Fruit fly (Drosophila melanogaster): ENCODE data around the gene ScsbetaG.

The ScsbetaG gene

dm6 chr3L:5563309-5564182 lies at the start of gene ScsbetaG, which contains the start of gene Sras:
Gene ScsbetaG, minus strand, starts transcription at chr3L:5563691.
Gene Sras, plus strand, starts transcription at chr3L:5563774.
- TF ChIP-seq noc (tag; optimal IDR thresholded peaks at IDR 0.05): no peak

dm6 chr3L:5611732-5612250 lies 48.3 kb upstream of the ScsbetaG start:
- peak; percentile 76 for TF ChIP-seq noc (tag; optimal IDR thresholded peaks at IDR 0.05)

dm6 chr3L:5610582-5610981 lies 47.1 kb upstream of the ScsbetaG start:
- TF ChIP-seq noc (tag; optimal IDR thresholded peaks at IDR 0.05): no peak

- TF ChIP-seq noc (tag; optimal IDR thresholded peaks at IDR 0.05): no peak
Observed at dm6 chr3L:5609493-5609892, 46.0 kb upstream of the ScsbetaG start.

- TF ChIP-seq noc (tag; optimal IDR thresholded peaks at IDR 0.05): no peak
Observed at dm6 chr3L:5608786-5609370, 45.4 kb upstream of the ScsbetaG start.

dm6 chr3L:5608128-5608527 lies 44.6 kb upstream of the ScsbetaG start, which contains the start of gene Eaf6:
Gene Eaf6, minus strand, starts transcription at chr3L:5608300.
- no peak for TF ChIP-seq noc (tag; optimal IDR thresholded peaks at IDR 0.05)

- no peak for TF ChIP-seq noc (tag; optimal IDR thresholded peaks at IDR 0.05)
Observed at dm6 chr3L:5604490-5604889, 41.0 kb upstream of the ScsbetaG start, which contains the start of gene mthl2. Gene mthl2, plus strand, starts transcription at chr3L:5604790.

dm6 chr3L:5603860-5604415 lies 40.4 kb upstream of the ScsbetaG start, which contains the start of gene TM9SF3:
Gene TM9SF3, minus strand, starts transcription at chr3L:5603979.
- TF ChIP-seq noc (tag; optimal IDR thresholded peaks at IDR 0.05): no peak

dm6 chr3L:5599592-5599991 lies 36.1 kb upstream of the ScsbetaG start, which contains the start of gene CG10591:
Gene CG10591, minus strand, starts transcription at chr3L:5599692.
- TF ChIP-seq noc (tag; optimal IDR thresholded peaks at IDR 0.05): no peak

- TF ChIP-seq noc (tag; optimal IDR thresholded peaks at IDR 0.05): no peak
Observed at dm6 chr3L:5594853-5595593, 31.5 kb upstream of the ScsbetaG start, which contains the start of the genes Alp10 and Alp9. Gene Alp10, minus strand, starts transcription at chr3L:5595272. Gene Alp9, plus strand, starts transcription at chr3L:5595542.

dm6 chr3L:5594163-5594715 lies 30.7 kb upstream of the ScsbetaG start:
- no peak for TF ChIP-seq noc (tag; optimal IDR thresholded peaks at IDR 0.05)

dm6 chr3L:5592437-5592836 lies 28.9 kb upstream of the ScsbetaG start, which contains the start of gene spo:
Gene spo, minus strand, starts transcription at chr3L:5592571.
- no peak for TF ChIP-seq noc (tag; optimal IDR thresholded peaks at IDR 0.05)

- no peak for TF ChIP-seq noc (tag; optimal IDR thresholded peaks at IDR 0.05)
Observed at dm6 chr3L:5583295-5583707, 19.8 kb upstream of the ScsbetaG start.

- no peak for TF ChIP-seq noc (tag; optimal IDR thresholded peaks at IDR 0.05)
Observed at dm6 chr3L:5581542-5581941, 18.1 kb upstream of the ScsbetaG start.

dm6 chr3L:5580490-5581116 lies 17.1 kb upstream of the ScsbetaG start:
- TF ChIP-seq noc (tag; optimal IDR thresholded peaks at IDR 0.05): no peak
